Worm (Caenorhabditis elegans) whole organism, young adult: Measurements from ENCODE around the gene W04H10.2.

Experiments
- B0019.2 ChIP-seq: fragments of 200-800 bp; sonication (Bioruptor generic); conservative IDR thresholded peaks from 2 replicates; pipeline ENCODE4 v1.3.6; 2022; ENCODE audit warnings: missing genetic modification reagents, missing genetic modification characterization, missing compliant biosample characterization
- C06A6.2 ChIP-seq: fragments of 200-800 bp; sonication (Bioruptor generic); conservative IDR thresholded peaks from 2 replicates; pipeline ENCODE4 v1.3.6; 2022; ENCODE audit warnings: missing genetic modification characterization, missing compliant biosample characterization
- D2030.7 ChIP-seq: fragments of 200-800 bp; sonication (Bioruptor generic); IDR thresholded peaks from 2 replicates; pipeline ENCODE4 v1.3.6; 2022; ENCODE audit warnings: missing genetic modification reagents, missing genetic modification characterization, missing compliant biosample characterization
- F49E8.2 ChIP-seq: sonication (generic microtip); optimal IDR thresholded peaks from 3 replicates; lab custom pipeline; 2017; ENCODE audit warnings: missing genetic modification characterization, mild to moderate bottlenecking, missing compliant biosample characterization, antibody characterized with exemption, moderate library complexity; ENCODE audit not compliant: insufficient read depth
- F52B5.7 ChIP-seq: sonication (generic microtip); optimal IDR thresholded peaks from 2 replicates; lab custom pipeline; 2016; ENCODE audit warnings: mild to moderate bottlenecking, missing genetic modification characterization, missing compliant biosample characterization
- F55B11.4 ChIP-seq: sonication (generic microtip); optimal IDR thresholded peaks from 2 replicates; lab custom pipeline; 2016; ENCODE audit warnings: missing compliant biosample characterization, missing genetic modification characterization, borderline replicate concordance; ENCODE audit not compliant: insufficient read depth
- F57A8.1 ChIP-seq: fragments of 200-800 bp; sonication (Bioruptor generic); optimal IDR thresholded peaks from 2 replicates; lab custom pipeline; 2018; ENCODE audit warnings: mild to moderate bottlenecking, missing genetic modification characterization, moderate library complexity, missing compliant biosample characterization
- Y79H2A.3 ChIP-seq: fragments of 200-800 bp; sonication (Bioruptor generic); conservative IDR thresholded peaks from 2 replicates; pipeline ENCODE4 v1.3.6; 2022; ENCODE audit warnings: missing genetic modification reagents, missing genetic modification characterization, missing compliant biosample characterization
- hlh-26 ChIP-seq: fragments of 200-800 bp; sonication (Bioruptor generic); conservative IDR thresholded peaks from 2 replicates; pipeline ENCODE4 v1.3.6; 2022; ENCODE audit warnings: missing genetic modification reagents, missing genetic modification characterization, missing compliant biosample characterization
- hsf-1 ChIP-seq: fragments of 200-800 bp; sonication (Bioruptor generic); IDR thresholded peaks from 2 replicates; pipeline ENCODE4 v1.3.6; 2022; ENCODE audit warnings: missing genetic modification reagents, missing genetic modification characterization, missing compliant biosample characterization
- let-526 ChIP-seq: fragments of 200-800 bp; sonication (Bioruptor generic); IDR thresholded peaks from 2 replicates; pipeline ENCODE4 v1.3.6; 2022; ENCODE audit warnings: missing genetic modification reagents, missing genetic modification characterization, missing compliant biosample characterization
- lin-40 ChIP-seq: sonication (generic microtip); optimal IDR thresholded peaks from 2 replicates; lab custom pipeline; 2016; ENCODE audit warnings: missing genetic modification characterization, mild to moderate bottlenecking, missing compliant biosample characterization, missing genotype, missing genetic modification reagents
- mcd-1 ChIP-seq: fragments of 200-800 bp; sonication (Bioruptor generic); IDR thresholded peaks from 2 replicates; pipeline ENCODE4 v1.3.6; 2022; ENCODE audit warnings: missing genetic modification reagents, missing genetic modification characterization, missing compliant biosample characterization
- nhr-90 ChIP-seq: sonication (generic microtip); optimal IDR thresholded peaks from 2 replicates; lab custom pipeline; 2016; ENCODE audit warnings: missing genotype, mild to moderate bottlenecking, missing genetic modification characterization, missing compliant biosample characterization
- pbrm-1 ChIP-seq: fragments of 200-800 bp; sonication (Bioruptor generic); IDR thresholded peaks from 2 replicates; pipeline ENCODE4 v1.3.6; 2022; ENCODE audit warnings: missing genetic modification reagents, missing genetic modification characterization, missing compliant biosample characterization
- snpc-4 ChIP-seq, 5 experiments: fragments of 150-350 bp in 1 of 5; sonication (generic microtip) in 4 of 5; optimal IDR thresholded peaks; 2 replicates each; lab custom pipeline; 2014 to 2018; ENCODE audit warnings: missing genetic modification characterization in 5 of 5, missing biosample characterization in 3 of 5, antibody characterized with exemption in 2 of 5, mild to moderate bottlenecking in 2 of 5, missing compliant biosample characterization in 2 of 5, missing genotype in 2 of 5, moderate library complexity in 2 of 5, missing genetic modification reagents in 1 of 5
- somi-1 ChIP-seq: fragments of 200-800 bp; sonication (Bioruptor generic); optimal IDR thresholded peaks from 2 replicates; lab custom pipeline; 2018; ENCODE audit warnings: mild to moderate bottlenecking, missing genetic modification characterization, missing compliant biosample characterization
- tbx-9 ChIP-seq: sonication (generic microtip); optimal IDR thresholded peaks from 2 replicates; lab custom pipeline; 2016; ENCODE audit warnings: borderline replicate concordance, missing genetic modification characterization, inconsistent platforms, missing compliant biosample characterization
- unc-62 ChIP-seq: fragments of 150-350 bp; optimal IDR thresholded peaks from 2 replicates; lab custom pipeline; 2014; ENCODE audit warnings: missing biosample characterization, missing genetic modification reagents, missing genetic modification characterization
- ztf-18 ChIP-seq: sonication (generic microtip); optimal IDR thresholded peaks from 2 replicates; lab custom pipeline; 2016; ENCODE audit warnings: missing genotype, mild to moderate bottlenecking, missing genetic modification characterization, missing compliant biosample characterization

Gene W04H10.2

ce11 chrII:651324-651723 is 46.0 kb downstream of the W04H10.2 start:
- no peak for TF ChIP-seq F52B5.7 (tag; lab: Kevin White, UChicago)
- no peak for TF ChIP-seq snpc-4 (GFP tag; optimal IDR thresholded peaks at IDR 0.05; lab: Kevin White, UChicago)
- no peak for TF ChIP-seq snpc-4 (tag; optimal IDR thresholded peaks at IDR 0.05; lab: Kevin White, UChicago)
- TF ChIP-seq lin-40: no peak
- TF ChIP-seq Y79H2A.3 (GFP tag; lab: Robert Waterston, UW): no peak
- TF ChIP-seq F55B11.4 (tag; lab: Kevin White, UChicago): no peak
- no peak for TF ChIP-seq C06A6.2 (GFP tag; lab: Robert Waterston, UW)
- no peak for TF ChIP-seq B0019.2 (GFP tag; lab: Robert Waterston, UW)
- no peak for TF ChIP-seq tbx-9 (tag; lab: Kevin White, UChicago)
- no peak for TF ChIP-seq ztf-18 (tag; lab: Kevin White, UChicago)
- TF ChIP-seq let-526 (GFP tag; lab: Robert Waterston, UW): no peak
- no peak for TF ChIP-seq pbrm-1 (GFP tag; lab: Robert Waterston, UW)
- TF ChIP-seq D2030.7 (GFP tag; lab: Robert Waterston, UW): no peak
- no peak for TF ChIP-seq unc-62 (GFP tag; lab: Kevin White, UChicago)
- TF ChIP-seq F49E8.2 (tag; lab: Kevin White, UChicago): no peak
- TF ChIP-seq hlh-26 (GFP tag; lab: Robert Waterston, UW): no peak
- TF ChIP-seq mcd-1 (GFP tag; lab: Robert Waterston, UW): no peak
- no peak for TF ChIP-seq nhr-90 (tag; lab: Kevin White, UChicago)
- TF ChIP-seq F57A8.1: no peak
- no peak for TF ChIP-seq somi-1 (GFP tag; lab: Kevin White, UChicago)
- no peak for TF ChIP-seq hsf-1 (GFP tag; lab: Robert Waterston, UW)
